Fruit fly (Drosophila melanogaster) whole organism, embryonic: Measurements from ENCODE around the gene Lztr1.
A peak's percentile ranks its signal among the peaks of the same experiment; 100 is the strongest.

Source experiments
- CG10654 ChIP-seq: fragments of 200-800 bp; sonication (Bioruptor generic); optimal IDR thresholded peaks from 2 replicates; lab custom pipeline; 2016; ENCODE audit warnings: missing biosample characterization, missing genetic modification characterization
- CG14014 ChIP-seq: fragments of 200-800 bp; sonication (Bioruptor generic); IDR thresholded peaks from 2 replicates; pipeline ENCODE4 v1.3.6; 2022; ENCODE audit warnings: missing biosample characterization, missing genetic modification characterization
- CG15269 ChIP-seq: fragments of 200-800 bp; sonication (Bioruptor generic); optimal IDR thresholded peaks from 2 replicates; lab custom pipeline; 2018; ENCODE audit warnings: missing biosample characterization, mild to moderate bottlenecking, missing genetic modification characterization, moderate library complexity
- CG1529 ChIP-seq: fragments of 200-800 bp; sonication (Bioruptor generic); optimal IDR thresholded peaks from 3 replicates; lab custom pipeline; 2018; ENCODE audit warnings: missing biosample characterization, missing genetic modification characterization
- CG15479 ChIP-seq: fragments of 200-800 bp; sonication (Bioruptor generic); optimal IDR thresholded peaks from 3 replicates; lab custom pipeline; 2019; ENCODE audit warnings: missing biosample characterization, mild to moderate bottlenecking, missing genetic modification characterization, moderate library complexity
- CG1602 ChIP-seq: fragments of 200-800 bp; sonication (Bioruptor generic); optimal IDR thresholded peaks from 3 replicates; lab custom pipeline; 2016; ENCODE audit warnings: missing biosample characterization, missing genetic modification characterization
- CG1603 ChIP-seq: fragments of 200-800 bp; sonication (Bioruptor generic); optimal IDR thresholded peaks from 2 replicates; lab custom pipeline; 2019; ENCODE audit warnings: missing biosample characterization, mild to moderate bottlenecking, missing genetic modification characterization, moderate library complexity
- CG17328 ChIP-seq: fragments of 200-800 bp; sonication (Bioruptor generic); IDR thresholded peaks from 2 replicates; pipeline ENCODE4 v1.3.6; 2022; ENCODE audit warnings: missing biosample characterization, missing genetic modification characterization
- CG17385 ChIP-seq: fragments of 200-800 bp; sonication (Bioruptor generic); optimal IDR thresholded peaks from 3 replicates; lab custom pipeline; 2018; ENCODE audit warnings: missing biosample characterization, mild to moderate bottlenecking, missing genetic modification characterization
- CG18476 ChIP-seq: fragments of 200-800 bp; sonication (Bioruptor generic); optimal IDR thresholded peaks from 2 replicates; lab custom pipeline; 2016; ENCODE audit warnings: missing biosample characterization, mild to moderate bottlenecking, missing genetic modification characterization
- CG30020 ChIP-seq: fragments of 200-800 bp; optimal IDR thresholded peaks from 2 replicates; lab custom pipeline; 2019; ENCODE audit warnings: missing biosample characterization, mild to moderate bottlenecking, missing genetic modification characterization, moderate library complexity
- CG30403 ChIP-seq: fragments of 200-800 bp; sonication (Bioruptor generic); optimal IDR thresholded peaks from 3 replicates; lab custom pipeline; 2016; ENCODE audit warnings: missing biosample characterization, missing genetic modification characterization
- CG3163 ChIP-seq: fragments of 200-800 bp; sonication (Bioruptor generic); optimal IDR thresholded peaks from 3 replicates; lab custom pipeline; 2016; ENCODE audit warnings: missing biosample characterization, missing genetic modification characterization
- CG34224 ChIP-seq: fragments of 200-800 bp; sonication (Bioruptor generic); IDR thresholded peaks from 3 replicates; pipeline ENCODE4 v1.3.6; 2022; ENCODE audit warnings: missing biosample characterization, missing genetic modification characterization; ENCODE audit not compliant: partially characterized antibody
- CG6689 ChIP-seq: fragments of 200-800 bp; sonication (Bioruptor generic); IDR thresholded peaks from 2 replicates; pipeline ENCODE4 v1.3.6; 2022; ENCODE audit warnings: missing biosample characterization, missing genetic modification characterization
- CG7745 ChIP-seq: fragments of 200-800 bp; sonication (Bioruptor generic); optimal IDR thresholded peaks from 2 replicates; lab custom pipeline; 2018; ENCODE audit warnings: missing biosample characterization, mild to moderate bottlenecking, missing genetic modification characterization, moderate library complexity
- CG7987 ChIP-seq: fragments of 200-800 bp; sonication (Bioruptor generic); optimal IDR thresholded peaks from 2 replicates; lab custom pipeline; 2018; ENCODE audit warnings: missing biosample characterization, mild to moderate bottlenecking, missing genetic modification characterization, moderate library complexity
- CG8290 ChIP-seq, 3 experiments: fragments of 200-800 bp; sonication (Bioruptor generic); optimal IDR thresholded peaks; 2 replicates each; lab custom pipeline; 2016 to 2019; ENCODE audit warnings: missing biosample characterization in 3 of 3, missing genetic modification characterization in 3 of 3, mild to moderate bottlenecking in 2 of 3, moderate library complexity in 1 of 3
- CG9609 ChIP-seq: fragments of 200-800 bp; sonication (Bioruptor generic); optimal IDR thresholded peaks from 3 replicates; lab custom pipeline; 2016; ENCODE audit warnings: missing biosample characterization, missing genetic modification characterization
- D19A ChIP-seq: fragments of 200-800 bp; optimal IDR thresholded peaks from 3 replicates; lab custom pipeline; 2019; ENCODE audit warnings: missing biosample characterization, mild to moderate bottlenecking, missing genetic modification characterization, moderate library complexity
- Doc2 ChIP-seq: fragments of 200-800 bp; sonication (Bioruptor generic); IDR thresholded peaks from 2 replicates; pipeline ENCODE4 v1.3.6; 2022; ENCODE audit warnings: missing biosample characterization, missing genetic modification characterization
- Dref ChIP-seq: fragments of 200-800 bp; sonication (Bioruptor generic); IDR thresholded peaks from 2 replicates; pipeline ENCODE4 v1.3.6; 2022; ENCODE audit warnings: missing biosample characterization, missing genetic modification characterization
- ERR ChIP-seq: fragments of 200-800 bp; sonication (Bioruptor generic); optimal IDR thresholded peaks from 2 replicates; lab custom pipeline; 2016; ENCODE audit warnings: missing biosample characterization, missing genetic modification characterization
- Gug ChIP-seq: fragments of 200-800 bp; sonication (Bioruptor generic); IDR thresholded peaks from 4 replicates; pipeline ENCODE4 v1.3.6; 2022; ENCODE audit warnings: missing biosample characterization, missing genetic modification characterization
- Hmx ChIP-seq: fragments of 200-800 bp; sonication (Bioruptor generic); optimal IDR thresholded peaks from 2 replicates; lab custom pipeline; 2016; ENCODE audit warnings: missing biosample characterization, missing genetic modification characterization
- Lim3 ChIP-seq: fragments of 200-800 bp; sonication (Bioruptor generic); IDR thresholded peaks from 2 replicates; pipeline ENCODE4 v1.3.6; 2022; ENCODE audit warnings: missing biosample characterization, missing genetic modification characterization
- NC2β ChIP-seq: fragments of 200-800 bp; sonication (Bioruptor generic); optimal IDR thresholded peaks from 2 replicates; lab custom pipeline; 2016; ENCODE audit warnings: missing biosample characterization, missing genetic modification characterization
- Optix ChIP-seq: fragments of 200-800 bp; sonication (Bioruptor generic); IDR thresholded peaks from 3 replicates; pipeline ENCODE4 v1.3.6; 2022; ENCODE audit warnings: missing biosample characterization, missing genetic modification characterization
- Ptx1 ChIP-seq: fragments of 200-800 bp; sonication (Bioruptor generic); IDR thresholded peaks from 2 replicates; pipeline ENCODE4 v1.3.6; 2022; ENCODE audit warnings: missing biosample characterization, missing genetic modification characterization
- Ravus ChIP-seq: fragments of 200-800 bp; sonication (Bioruptor generic); IDR thresholded peaks from 2 replicates; pipeline ENCODE4 v1.3.6; 2022; ENCODE audit warnings: missing biosample characterization, missing genetic modification characterization
- Stat92E ChIP-seq, 3 experiments: fragments of >200 bp in 2 of 3; fragments of 200-800 bp in 1 of 3; sonication (Bioruptor generic) in 1 of 3; optimal IDR thresholded peaks; 2 replicates each; lab custom pipeline; 2017 to 2019; ENCODE audit warnings: missing biosample characterization in 3 of 3, missing genetic modification characterization in 3 of 3, mild to moderate bottlenecking in 1 of 3, moderate library complexity in 1 of 3
- Taf1 ChIP-seq: fragments of 200-800 bp; sonication (Bioruptor generic); IDR thresholded peaks from 2 replicates; pipeline ENCODE4 v1.3.6; 2022; ENCODE audit warnings: missing biosample characterization, missing genetic modification characterization
- Xbp1 ChIP-seq: fragments of 200-800 bp; sonication (Bioruptor generic); optimal IDR thresholded peaks from 3 replicates; lab custom pipeline; 2016; ENCODE audit warnings: missing biosample characterization, mild to moderate bottlenecking, missing genetic modification characterization
- YL-1 ChIP-seq: fragments of 200-800 bp; sonication (Bioruptor generic); optimal IDR thresholded peaks from 3 replicates; lab custom pipeline; 2017; ENCODE audit warnings: missing biosample characterization, mild to moderate bottlenecking, missing genetic modification characterization
- amos ChIP-seq: fragments of 200-800 bp; sonication (Bioruptor generic); IDR thresholded peaks from 2 replicates; pipeline ENCODE4 v1.3.6; 2022; ENCODE audit warnings: missing biosample characterization, missing genetic modification characterization; ENCODE audit not compliant: partially characterized antibody
- aop ChIP-seq: fragments of 200-800 bp; sonication (Bioruptor generic); IDR thresholded peaks from 2 replicates; pipeline ENCODE4 v1.3.6; 2022; ENCODE audit warnings: missing biosample characterization, missing genetic modification characterization
- ato ChIP-seq: fragments of 200-800 bp; sonication (Bioruptor generic); IDR thresholded peaks from 2 replicates; pipeline ENCODE4 v1.3.6; 2022; ENCODE audit warnings: missing biosample characterization, missing genetic modification characterization; ENCODE audit not compliant: partially characterized antibody
- ewg ChIP-seq: fragments of 200-800 bp; sonication (Bioruptor generic); optimal IDR thresholded peaks from 3 replicates; lab custom pipeline; 2017; ENCODE audit warnings: mild to moderate bottlenecking, missing biosample characterization, missing genetic modification reagents, missing genetic modification characterization
- ham ChIP-seq: fragments of 200-800 bp; sonication (Bioruptor generic); IDR thresholded peaks from 2 replicates; pipeline ENCODE4 v1.3.6; 2022; ENCODE audit warnings: missing biosample characterization, missing genetic modification characterization
- hkb ChIP-seq, 2 experiments: fragments of 200-800 bp in 1 of 2; fragments of >200 bp in 1 of 2; sonication (Bioruptor generic) in 1 of 2; IDR thresholded peaks in 1 of 2; optimal IDR thresholded peaks in 1 of 2; 2 replicates each; pipeline versions ENCODE4 v1.3.6 to Lab custom; 2017 to 2022; ENCODE audit warnings: missing biosample characterization in 1 of 2, missing genetic modification characterization in 1 of 2
- insv ChIP-seq, 2 experiments: fragments of 200-800 bp; sonication (Bioruptor generic); optimal IDR thresholded peaks; 3 replicates each; lab custom pipeline; 2016 to 2018; ENCODE audit warnings: missing biosample characterization in 2 of 2, missing genetic modification characterization in 2 of 2
- ken ChIP-seq: fragments of 200-800 bp; sonication (Bioruptor generic); IDR thresholded peaks from 3 replicates; pipeline ENCODE4 v1.3.6; 2022; ENCODE audit warnings: missing biosample characterization, missing genetic modification characterization
- nmo ChIP-seq: fragments of 200-800 bp; sonication (Bioruptor generic); optimal IDR thresholded peaks from 2 replicates; lab custom pipeline; 2018; ENCODE audit warnings: missing biosample characterization, mild to moderate bottlenecking, missing genetic modification characterization, moderate library complexity
- oc ChIP-seq: fragments of 200-800 bp; sonication (Bioruptor generic); optimal IDR thresholded peaks from 2 replicates; lab custom pipeline; 2018; ENCODE audit warnings: missing biosample characterization, mild to moderate bottlenecking, missing genetic modification characterization, moderate library complexity
- ranshi ChIP-seq: fragments of 200-800 bp; sonication (Bioruptor generic); IDR thresholded peaks from 2 replicates; pipeline ENCODE4 v1.3.6; 2022; ENCODE audit warnings: missing biosample characterization, missing genetic modification characterization
- ro ChIP-seq: fragments of 200-800 bp; sonication (Bioruptor generic); IDR thresholded peaks from 2 replicates; pipeline ENCODE4 v1.3.6; 2022; ENCODE audit warnings: missing biosample characterization, missing genetic modification characterization
- run ChIP-seq: fragments of 200-800 bp; sonication (Bioruptor generic); optimal IDR thresholded peaks from 3 replicates; lab custom pipeline; 2018; ENCODE audit warnings: missing biosample characterization, mild to moderate bottlenecking, missing genetic modification characterization
- sc ChIP-seq, 3 experiments: fragments of >200 bp in 2 of 3; fragments of 200-800 bp in 1 of 3; sonication (Bioruptor generic) in 1 of 3; optimal IDR thresholded peaks; 2 replicates in 2 of 3; 3 replicates in 1 of 3; lab custom pipeline; 2017; ENCODE audit warnings: mild to moderate bottlenecking in 1 of 3, missing biosample characterization in 1 of 3, missing genetic modification characterization in 1 of 3, missing genetic modification reagents in 1 of 3
- slbo ChIP-seq: fragments of 200-800 bp; sonication (Bioruptor generic); IDR thresholded peaks from 2 replicates; pipeline ENCODE4 v1.3.6; 2022; ENCODE audit warnings: missing biosample characterization, missing genetic modification characterization
- z ChIP-seq: fragments of 200-800 bp; sonication (Bioruptor generic); IDR thresholded peaks from 3 replicates; pipeline ENCODE4 v1.3.6; 2022; ENCODE audit warnings: missing biosample characterization, missing genetic modification characterization

Lztr1 gene

dm6 chrX:966818-967217 lies 39.4 kb upstream of the Lztr1 start (continued):
- peak; percentile 33; the same call in 1 of the 2 replicates for TF ChIP-seq ranshi
- TF ChIP-seq Stat92E (GFP tag; optimal IDR thresholded peaks at IDR 0.05; lab: Kevin White, UChicago): no peak
- TF ChIP-seq CG17385 (GFP tag; lab: Kevin White, UChicago): peak; percentile 19
- TF ChIP-seq hkb (optimal IDR thresholded peaks at IDR 0.05; lab: Kevin White, UChicago): no peak
- 0 out of 2 replicates have a peak, but pooled peaks have one; percentile 24 for TF ChIP-seq hkb (GFP tag; IDR thresholded peaks at IDR 0.05; lab: Robert Waterston, UW)
- TF ChIP-seq CG10654 (GFP tag; lab: Kevin White, UChicago): no peak
- no peak for TF ChIP-seq ham (GFP tag; lab: Robert Waterston, UW)
- peak; percentile 9 for TF ChIP-seq nmo (GFP tag; lab: Kevin White, UChicago)
- no peak for TF ChIP-seq Hmx (GFP tag; lab: Kevin White, UChicago)
- no peak for TF ChIP-seq Lim3 (GFP tag; lab: Robert Waterston, UW)
- TF ChIP-seq CG7987 (GFP tag; lab: Kevin White, UChicago): no peak
- TF ChIP-seq ken: 0 out of 3 replicates have a peak, but pooled peaks have one; percentile 37
- TF ChIP-seq NC2β (GFP tag; lab: Kevin White, UChicago): no peak
- no peak for TF ChIP-seq CG18476
- no peak for TF ChIP-seq Optix (GFP tag; lab: Robert Waterston, UW)
- TF ChIP-seq amos (GFP tag; lab: Robert Waterston, UW): no peak
- no peak for TF ChIP-seq CG1529
- peak; percentile 15 for TF ChIP-seq Xbp1 (GFP tag; lab: Kevin White, UChicago)
- no peak for TF ChIP-seq CG7745 (tag; lab: Kevin White, UChicago)
- no peak for TF ChIP-seq ERR (GFP tag; lab: Kevin White, UChicago)
- no peak for TF ChIP-seq ewg (GFP tag; lab: Kevin White, UChicago)
- peak; percentile 6; the same call in 1 of the 4 replicates for TF ChIP-seq Gug (GFP tag; lab: Robert Waterston, UW)
- no peak for TF ChIP-seq CG3163
- no peak for TF ChIP-seq CG8290 (GFP tag; optimal IDR thresholded peaks at IDR 0.05; lab: Kevin White, UChicago)
- peak in 1 of 2 experiments; percentile 64 for TF ChIP-seq CG8290 (tag; optimal IDR thresholded peaks at IDR 0.05; lab: Kevin White, UChicago)
- no peak for TF ChIP-seq CG30020 (tag; lab: Kevin White, UChicago)
- no peak for TF ChIP-seq sc (optimal IDR thresholded peaks at IDR 0.05; lab: Kevin White, UChicago)
- TF ChIP-seq sc (GFP tag; optimal IDR thresholded peaks at IDR 0.05; lab: Kevin White, UChicago): no peak
- TF ChIP-seq CG9609 (GFP tag; lab: Kevin White, UChicago): peak; percentile 9
- TF ChIP-seq CG1602: no peak
- no peak for TF ChIP-seq Taf1 (GFP tag; lab: Robert Waterston, UW)
- peak; percentile 32 for TF ChIP-seq oc (tag; lab: Kevin White, UChicago)
- 0 out of 2 replicates have a peak, but pooled peaks have one; percentile 27 for TF ChIP-seq CG6689 (GFP tag; lab: Robert Waterston, UW)
- TF ChIP-seq CG14014 (GFP tag; lab: Robert Waterston, UW): peak; percentile 47; the same call in 1 of the 2 replicates
- TF ChIP-seq YL-1 (GFP tag; lab: Kevin White, UChicago): no peak
- peak; percentile 24 for TF ChIP-seq CG1603
- no peak for TF ChIP-seq CG34224 (GFP tag; lab: Robert Waterston, UW)
- no peak for TF ChIP-seq run (tag; lab: Kevin White, UChicago)
- no peak for TF ChIP-seq Ravus
- TF ChIP-seq ato (GFP tag; lab: Robert Waterston, UW): no peak
- no peak for TF ChIP-seq Dref (GFP tag; lab: Robert Waterston, UW)
- no peak for TF ChIP-seq CG17328
- TF ChIP-seq z (GFP tag; lab: Robert Waterston, UW): no peak
- no peak for TF ChIP-seq aop (GFP tag; lab: Robert Waterston, UW)
- no peak for TF ChIP-seq Doc2 (GFP tag; lab: Robert Waterston, UW)
- no peak for TF ChIP-seq CG15479 (GFP tag; lab: Kevin White, UChicago)
- TF ChIP-seq slbo (GFP tag; lab: Robert Waterston, UW): peak; percentile 56
- peak; percentile 15 for TF ChIP-seq CG30403 (GFP tag; lab: Kevin White, UChicago)
- TF ChIP-seq D19A (tag; lab: Kevin White, UChicago): peak; percentile 37
- TF ChIP-seq insv (GFP tag; optimal IDR thresholded peaks at IDR 0.05; lab: Kevin White, UChicago): no peak
- TF ChIP-seq Ptx1 (GFP tag; lab: Robert Waterston, UW): peak; percentile 57
- no peak for TF ChIP-seq ro (GFP tag; lab: Robert Waterston, UW)
- TF ChIP-seq CG15269 (tag; lab: Kevin White, UChicago): peak; percentile 63
